Fruit fly (Drosophila melanogaster) whole organism, pupa: ENCODE measurements around the gene CG17778.
A peak's percentile ranks its signal among the peaks of the same experiment; 100 is the strongest.

Experiments used
- CG10348 ChIP-seq: fragments of 200-800 bp; sonication (Bioruptor generic); IDR thresholded peaks from 2 replicates; pipeline ENCODE4 v1.3.6; 2022; ENCODE audit warnings: missing biosample characterization, missing genetic modification characterization
- CG12605 ChIP-seq: fragments of 200-800 bp; sonication (Bioruptor generic); IDR thresholded peaks from 2 replicates; pipeline ENCODE4 v1.3.6; 2022; ENCODE audit warnings: missing biosample characterization, missing genetic modification characterization
- CG13204 ChIP-seq: fragments of 200-800 bp; sonication (Bioruptor generic); optimal IDR thresholded peaks from 2 replicates; lab custom pipeline; 2018; ENCODE audit warnings: missing biosample characterization, mild to moderate bottlenecking, missing genetic modification characterization, moderate library complexity
- CG14655 ChIP-seq: fragments of 200-800 bp; sonication (Bioruptor generic); optimal IDR thresholded peaks from 3 replicates; lab custom pipeline; 2017; ENCODE audit warnings: mild to moderate bottlenecking, missing biosample characterization, missing genetic modification reagents, missing genetic modification characterization
- CG15710 ChIP-seq: fragments of 200-800 bp; sonication (Bioruptor generic); optimal IDR thresholded peaks from 2 replicates; lab custom pipeline; 2018; ENCODE audit warnings: missing biosample characterization, mild to moderate bottlenecking, missing genetic modification characterization, moderate library complexity
- CG17806 ChIP-seq: fragments of 200-800 bp; sonication (Bioruptor generic); optimal IDR thresholded peaks from 2 replicates; lab custom pipeline; 2018; ENCODE audit warnings: missing biosample characterization, mild to moderate bottlenecking, missing genetic modification characterization, moderate library complexity
- CG32121 ChIP-seq: fragments of 200-800 bp; sonication (Bioruptor generic); IDR thresholded peaks from 2 replicates; pipeline ENCODE4 v1.3.6; 2022; ENCODE audit warnings: missing biosample characterization, missing genetic modification characterization
- CG34367 ChIP-seq: fragments of 200-800 bp; sonication (Bioruptor generic); optimal IDR thresholded peaks from 2 replicates; lab custom pipeline; 2018; ENCODE audit warnings: missing biosample characterization, mild to moderate bottlenecking, missing genetic modification characterization
- CG4496 ChIP-seq: fragments of 200-800 bp; sonication (Bioruptor generic); IDR thresholded peaks from 3 replicates; pipeline ENCODE4 v1.3.6; 2022; ENCODE audit warnings: missing biosample characterization, missing genetic modification characterization
- CG8159 ChIP-seq: fragments of 200-800 bp; sonication (Bioruptor generic); optimal IDR thresholded peaks from 3 replicates; lab custom pipeline; 2018; ENCODE audit warnings: missing biosample characterization, mild to moderate bottlenecking, missing genetic modification characterization, moderate library complexity
- CG8301 ChIP-seq: fragments of 200-800 bp; sonication (Bioruptor generic); optimal IDR thresholded peaks from 2 replicates; lab custom pipeline; 2018; ENCODE audit warnings: missing biosample characterization, mild to moderate bottlenecking, missing genetic modification characterization
- CG9948 ChIP-seq: fragments of 200-800 bp; sonication (Bioruptor generic); optimal IDR thresholded peaks from 2 replicates; lab custom pipeline; 2018; ENCODE audit warnings: missing biosample characterization, mild to moderate bottlenecking, missing genetic modification characterization, moderate library complexity
- D1 ChIP-seq: fragments of 200-800 bp; sonication (Bioruptor generic); optimal IDR thresholded peaks from 2 replicates; lab custom pipeline; 2018; ENCODE audit warnings: missing biosample characterization, mild to moderate bottlenecking, missing genetic modification characterization, moderate library complexity
- EcR ChIP-seq: fragments of 200-800 bp; sonication (Bioruptor generic); optimal IDR thresholded peaks from 3 replicates; lab custom pipeline; 2019; ENCODE audit warnings: missing biosample characterization, missing genetic modification characterization, mild to moderate bottlenecking, moderate library complexity, missing genetic modification reagents
- Ets98B ChIP-seq: fragments of 200-800 bp; sonication (Bioruptor generic); IDR thresholded peaks from 2 replicates; pipeline ENCODE4 v1.3.6; 2022; ENCODE audit warnings: missing biosample characterization, missing genetic modification characterization
- Pif1A ChIP-seq: fragments of 200-800 bp; sonication (Bioruptor generic); optimal IDR thresholded peaks from 3 replicates; lab custom pipeline; 2016; ENCODE audit warnings: missing biosample characterization, missing genetic modification characterization
- Pif1B ChIP-seq: fragments of 200-800 bp; sonication (Bioruptor generic); optimal IDR thresholded peaks from 3 replicates; lab custom pipeline; 2016; ENCODE audit warnings: missing biosample characterization, missing genetic modification characterization
- Snoo ChIP-seq: fragments of 200-800 bp; sonication (Bioruptor generic); optimal IDR thresholded peaks from 3 replicates; lab custom pipeline; 2017; ENCODE audit warnings: missing biosample characterization, mild to moderate bottlenecking, missing genetic modification characterization, inconsistent platforms
- fd96Ca ChIP-seq: fragments of 200-800 bp; sonication (Bioruptor generic); IDR thresholded peaks from 3 replicates; pipeline ENCODE4 v1.3.6; 2022; ENCODE audit warnings: missing biosample characterization, missing genetic modification characterization
- gl ChIP-seq: fragments of 200-800 bp; sonication (Bioruptor generic); optimal IDR thresholded peaks from 2 replicates; lab custom pipeline; 2018; ENCODE audit warnings: missing biosample characterization, mild to moderate bottlenecking, missing genetic modification characterization
- rn ChIP-seq: fragments of 200-800 bp; sonication (Bioruptor generic); IDR thresholded peaks from 2 replicates; pipeline ENCODE4 v1.3.6; 2022; ENCODE audit warnings: missing biosample characterization, missing genetic modification characterization

CG17778 gene

dm6 chrX:494607-495006 lies at the start of gene CG17778:
Gene CG17778, plus strand, starts transcription at chrX:494614.
- no peak for TF ChIP-seq CG4496 (GFP tag; lab: Robert Waterston, UW)
- TF ChIP-seq Ets98B (GFP tag; lab: Robert Waterston, UW) = peak; percentile 14; the same call in 1 of the 2 replicates
- TF ChIP-seq CG17806 (tag; lab: Kevin White, UChicago) = peak; percentile 2
- 0 out of 3 replicates have a peak, but pooled peaks have one; percentile 28 for TF ChIP-seq fd96Ca (GFP tag; lab: Robert Waterston, UW)

- TF ChIP-seq CG8301 (peak; percentile 17), CG34367 (no peak), CG9948 (tag; lab: Kevin White, UChicago) (peak; percentile 1), Ets98B (GFP tag; lab: Robert Waterston, UW) (no peak), EcR (GFP tag; lab: Kevin White, UChicago) (peak; percentile 44), CG8159 (tag; lab: Kevin White, UChicago) (peak; percentile 51), Snoo (tag; lab: Kevin White, UChicago) (peak; percentile 38), Pif1A (no peak), CG15710 (tag; lab: Kevin White, UChicago) (peak; percentile 40), CG14655 (GFP tag; lab: Kevin White, UChicago) (peak; percentile 13), fd96Ca (GFP tag; lab: Robert Waterston, UW) (no peak), rn (GFP tag; lab: Robert Waterston, UW) (no peak)
These were observed 48.4 kb upstream of the CG17778 start for dm6 chrX:446002-446401.

dm6 chrX:448270-448669 lies 46.1 kb upstream of the CG17778 start:
- TF ChIP-seq gl (tag; lab: Kevin White, UChicago) (peak; percentile 37), Snoo (tag; lab: Kevin White, UChicago) (peak; percentile 57), rn (GFP tag; lab: Robert Waterston, UW) (no peak), CG8159 (tag; lab: Kevin White, UChicago) (peak; percentile 73), fd96Ca (GFP tag; lab: Robert Waterston, UW) (no peak), CG10348 (GFP tag; lab: Robert Waterston, UW) (no peak), CG15710 (tag; lab: Kevin White, UChicago) (peak; percentile 69), CG9948 (tag; lab: Kevin White, UChicago) (peak; percentile 61), CG17806 (tag; lab: Kevin White, UChicago) (peak; percentile 71), Ets98B (GFP tag; lab: Robert Waterston, UW) (no peak), CG4496 (GFP tag; lab: Robert Waterston, UW) (peak; percentile 41; the same call in 1 of the 3 replicates), CG34367 (peak; percentile 66), D1 (tag; lab: Kevin White, UChicago) (no peak), EcR (GFP tag; lab: Kevin White, UChicago) (no peak), CG12605 (GFP tag; lab: Robert Waterston, UW) (0 out of 2 replicates have a peak, but pooled peaks have one; percentile 19), CG13204 (GFP tag; lab: Kevin White, UChicago) (peak; percentile 1), CG8301 (peak; percentile 49), Pif1B (peak; percentile 62), CG14655 (GFP tag; lab: Kevin White, UChicago) (peak; percentile 72), Pif1A (peak; percentile 74), CG32121 (GFP tag; lab: Robert Waterston, UW) (no peak)

dm6 chrX:448978-449377 lies 45.4 kb upstream of the CG17778 start:
- TF ChIP-seq CG12605 (GFP tag; lab: Robert Waterston, UW) (no peak), CG4496 (GFP tag; lab: Robert Waterston, UW) (no peak), CG10348 (GFP tag; lab: Robert Waterston, UW) (no peak), CG9948 (tag; lab: Kevin White, UChicago) (no peak), gl (tag; lab: Kevin White, UChicago) (no peak), CG34367 (no peak), CG13204 (GFP tag; lab: Kevin White, UChicago) (no peak), Snoo (tag; lab: Kevin White, UChicago) (no peak), Pif1B (no peak), Pif1A (no peak), fd96Ca (GFP tag; lab: Robert Waterston, UW) (no peak), CG8159 (tag; lab: Kevin White, UChicago) (no peak), Ets98B (GFP tag; lab: Robert Waterston, UW) (no peak)
- TF ChIP-seq, all 21 proteins: peak for 0

dm6 chrX:452716-453115 lies 41.7 kb upstream of the CG17778 start:
- TF ChIP-seq Snoo (tag; lab: Kevin White, UChicago) (no peak), CG14655 (GFP tag; lab: Kevin White, UChicago) (peak; percentile 18), fd96Ca (GFP tag; lab: Robert Waterston, UW) (no peak), CG34367 (peak; percentile 32), rn (GFP tag; lab: Robert Waterston, UW) (no peak), CG9948 (tag; lab: Kevin White, UChicago) (peak; percentile 38), gl (tag; lab: Kevin White, UChicago) (peak; percentile 17), CG8159 (tag; lab: Kevin White, UChicago) (peak; percentile 68), D1 (tag; lab: Kevin White, UChicago) (no peak), CG32121 (GFP tag; lab: Robert Waterston, UW) (no peak), CG10348 (GFP tag; lab: Robert Waterston, UW) (no peak), CG17806 (tag; lab: Kevin White, UChicago) (peak; percentile 50), Ets98B (GFP tag; lab: Robert Waterston, UW) (no peak), CG13204 (GFP tag; lab: Kevin White, UChicago) (no peak), Pif1B (no peak), CG8301 (no peak), CG12605 (GFP tag; lab: Robert Waterston, UW) (no peak), CG15710 (tag; lab: Kevin White, UChicago) (peak; percentile 62), EcR (GFP tag; lab: Kevin White, UChicago) (no peak), Pif1A (no peak), CG4496 (GFP tag; lab: Robert Waterston, UW) (no peak)
